Worm (Caenorhabditis elegans): Measurements from ENCODE around the gene gpd-2.

Gene gpd-2

ce11 chrX:3102817-3103216 is 11.7 kb downstream of the gpd-2 start (continued):
- TF ChIP-seq mdl-1 (tag; optimal IDR thresholded peaks at IDR 0.05) (no peak), alr-1 (tag; optimal IDR thresholded peaks at IDR 0.05; ENCODE audit: borderline replicate concordance) (no peak), lin-15B (tag; optimal IDR thresholded peaks at IDR 0.05) (no peak), dsc-1 (tag; optimal IDR thresholded peaks at IDR 0.05) (peak; percentile 18), skn-1 (tag; optimal IDR thresholded peaks at IDR 0.05) (peak; percentile 16), zip-4 (GFP tag; optimal IDR thresholded peaks at IDR 0.05) (no peak), aly-2 (tag; optimal IDR thresholded peaks at IDR 0.05) (no peak), ceh-90 (tag; optimal IDR thresholded peaks at IDR 0.05) (no peak), blmp-1 (tag; optimal IDR thresholded peaks at IDR 0.05) (no peak), lsy-2 (tag; optimal IDR thresholded peaks at IDR 0.05) (no peak), fkh-8 (tag; optimal IDR thresholded peaks at IDR 0.05) (peak; percentile 26), ceh-63 (GFP tag; optimal IDR thresholded peaks at IDR 0.05) (no peak), zag-1 (tag; optimal IDR thresholded peaks at IDR 0.05) (no peak), mef-2 (tag; optimal IDR thresholded peaks at IDR 0.05) (no peak), C34B4.2 (tag; optimal IDR thresholded peaks at IDR 0.05) (no peak), unc-86 (tag; optimal IDR thresholded peaks at IDR 0.05) (no peak)

ce11 chrX:3102165-3102564 is 12.3 kb downstream of the gpd-2 start, which contains the start of gene ztf-13:
Gene ztf-13 (minus strand): TSS chrX:3102175.
- TF ChIP-seq fkh-4 (tag; optimal IDR thresholded peaks at IDR 0.05; ENCODE audit: borderline replicate concordance): no peak
- peak; percentile 6 for TF ChIP-seq jun-1 (tag; optimal IDR thresholded peaks at IDR 0.05)
- no peak for TF ChIP-seq lin-15B (tag; optimal IDR thresholded peaks at IDR 0.05)
- no peak for TF ChIP-seq ces-1 (GFP tag; optimal IDR thresholded peaks at IDR 0.05)
- TF ChIP-seq C16A3.4 (tag; optimal IDR thresholded peaks at IDR 0.05): no peak
- TF ChIP-seq elt-3 (tag; optimal IDR thresholded peaks at IDR 0.05): no peak
- peak; percentile 81 for TF ChIP-seq elt-2 (tag; optimal IDR thresholded peaks at IDR 0.05)
- TF ChIP-seq nhr-90 (tag; optimal IDR thresholded peaks at IDR 0.05; ENCODE audit: poor library complexity): peak; percentile 10
- no peak for TF ChIP-seq unc-86 (tag; optimal IDR thresholded peaks at IDR 0.05)
- TF ChIP-seq lin-35 (GFP tag; optimal IDR thresholded peaks at IDR 0.05): peak in 1 of 2 experiments; percentile 0
- no peak for TF ChIP-seq unc-30 (tag; optimal IDR thresholded peaks at IDR 0.05)
- no peak for TF ChIP-seq mdl-1 (tag; optimal IDR thresholded peaks at IDR 0.05)
- no peak for TF ChIP-seq efl-1 (optimal IDR thresholded peaks at IDR 0.05)
- no peak for TF ChIP-seq efl-1 (GFP tag; optimal IDR thresholded peaks at IDR 0.05 in 1 of 2)
- TF ChIP-seq hpl-2 (GFP tag; optimal IDR thresholded peaks at IDR 0.05): no peak
- TF ChIP-seq nhr-12 (tag; optimal IDR thresholded peaks at IDR 0.05): no peak
- TF ChIP-seq C34B4.2 (tag; optimal IDR thresholded peaks at IDR 0.05): no peak
- TF ChIP-seq ceh-82 (tag; optimal IDR thresholded peaks at IDR 0.05): no peak
- no peak for TF ChIP-seq nhr-47 (tag; optimal IDR thresholded peaks at IDR 0.05)
- no peak for TF ChIP-seq fkh-10 (GFP tag; optimal IDR thresholded peaks at IDR 0.05)
- TF ChIP-seq ztf-11 (tag; optimal IDR thresholded peaks at IDR 0.05): no peak
- TF ChIP-seq mab-9 (GFP tag; IDR thresholded peaks at IDR 0.05): no peak
- peak; percentile 27 for TF ChIP-seq nhr-71 (tag; optimal IDR thresholded peaks at IDR 0.05)
- no peak for TF ChIP-seq ceh-8 (GFP tag; optimal IDR thresholded peaks at IDR 0.05)
- TF ChIP-seq rnt-1 (tag; optimal IDR thresholded peaks at IDR 0.05): no peak
- TF ChIP-seq mep-1 (tag; optimal IDR thresholded peaks at IDR 0.05): no peak
- TF ChIP-seq lin-14 (GFP tag; optimal IDR thresholded peaks at IDR 0.05): peak; percentile 28
- TF ChIP-seq aha-1 (tag; optimal IDR thresholded peaks at IDR 0.05): no peak

- TF ChIP-seq efl-1 (optimal IDR thresholded peaks at IDR 0.05): no peak
- peak in 1 of 2 experiments; percentile 73 for TF ChIP-seq efl-1 (GFP tag; optimal IDR thresholded peaks at IDR 0.05 in 1 of 2)
- no peak for TF ChIP-seq xbp-1 (tag; optimal IDR thresholded peaks at IDR 0.05)
Observed at ce11 chrX:3101562-3101961, 12.9 kb downstream of the gpd-2 start.
